Fruit fly (Drosophila melanogaster) whole organism, embryonic: ENCODE data around the gene CG8319.

Experiments
- Adf1 ChIP-seq: fragments of 200-800 bp; sonication (Bioruptor generic); IDR thresholded peaks from 2 replicates; pipeline ENCODE4 v1.3.6; 2022; ENCODE audit warnings: missing biosample characterization, missing genetic modification characterization
- Aef1 ChIP-seq: fragments of 200-800 bp; sonication (Bioruptor generic); IDR thresholded peaks from 3 replicates; pipeline ENCODE4 v1.3.6; 2022; ENCODE audit warnings: missing biosample characterization, missing genetic modification characterization
- BEAF-32 ChIP-seq: fragments of 200-800 bp; sonication (Bioruptor generic); optimal IDR thresholded peaks from 3 replicates; lab custom pipeline; 2017; ENCODE audit warnings: missing biosample characterization, missing genetic modification characterization, mild to moderate bottlenecking, moderate library complexity, missing genetic modification reagents
- Bdp1 ChIP-seq: fragments of 200-800 bp; sonication (Bioruptor generic); optimal IDR thresholded peaks from 3 replicates; lab custom pipeline; 2016; ENCODE audit warnings: missing biosample characterization, missing genetic modification characterization
- CG10267 ChIP-seq: fragments of 200-800 bp; sonication (Bioruptor generic); optimal IDR thresholded peaks from 2 replicates; lab custom pipeline; 2018; ENCODE audit warnings: missing biosample characterization, mild to moderate bottlenecking, missing genetic modification characterization, moderate library complexity
- CG11723 ChIP-seq: fragments of 200-800 bp; sonication (Bioruptor generic); optimal IDR thresholded peaks from 2 replicates; lab custom pipeline; 2017; ENCODE audit warnings: missing biosample characterization, mild to moderate bottlenecking, missing genetic modification characterization
- CG12155 ChIP-seq: fragments of 200-800 bp; sonication (Bioruptor generic); optimal IDR thresholded peaks from 3 replicates; lab custom pipeline; 2016; ENCODE audit warnings: missing biosample characterization, missing genetic modification characterization
- CG14050 ChIP-seq: fragments of 200-800 bp; sonication (Bioruptor generic); IDR thresholded peaks from 3 replicates; pipeline ENCODE4 v1.3.6; 2022; ENCODE audit warnings: missing biosample characterization, missing genetic modification characterization
- CG14860 ChIP-seq: fragments of 200-800 bp; sonication (Bioruptor generic); IDR thresholded peaks from 3 replicates; pipeline ENCODE4 v1.3.6; 2022; ENCODE audit warnings: missing biosample characterization, missing genetic modification characterization; ENCODE audit not compliant: partially characterized antibody
- CG15011 ChIP-seq: fragments of 200-800 bp; sonication (Bioruptor generic); optimal IDR thresholded peaks from 3 replicates; lab custom pipeline; 2018; ENCODE audit warnings: missing biosample characterization, mild to moderate bottlenecking, missing genetic modification characterization
- CG15073 ChIP-seq: fragments of 200-800 bp; sonication (Bioruptor generic); optimal IDR thresholded peaks from 2 replicates; lab custom pipeline; 2016; ENCODE audit warnings: missing biosample characterization, missing genetic modification characterization
- CG16813 ChIP-seq: fragments of 200-800 bp; sonication (Bioruptor generic); IDR thresholded peaks from 3 replicates; pipeline ENCODE4 v1.3.6; 2022; ENCODE audit warnings: missing biosample characterization, missing genetic modification characterization; ENCODE audit not compliant: partially characterized antibody
- CG16863 ChIP-seq: fragments of 200-800 bp; sonication (Bioruptor generic); optimal IDR thresholded peaks from 3 replicates; lab custom pipeline; 2016; ENCODE audit warnings: missing biosample characterization, missing genetic modification characterization
- CG1832 ChIP-seq: fragments of 200-800 bp; sonication (Bioruptor generic); optimal IDR thresholded peaks from 2 replicates; lab custom pipeline; 2017; ENCODE audit warnings: missing biosample characterization, mild to moderate bottlenecking, missing genetic modification characterization, inconsistent platforms
- CG2116 ChIP-seq: fragments of 200-800 bp; sonication (Bioruptor generic); optimal IDR thresholded peaks from 3 replicates; lab custom pipeline; 2018; ENCODE audit warnings: missing biosample characterization, mild to moderate bottlenecking, missing genetic modification characterization
- CG34224 ChIP-seq: fragments of 200-800 bp; sonication (Bioruptor generic); IDR thresholded peaks from 3 replicates; pipeline ENCODE4 v1.3.6; 2022; ENCODE audit warnings: missing biosample characterization, missing genetic modification characterization; ENCODE audit not compliant: partially characterized antibody
- CG34376 ChIP-seq: fragments of 200-800 bp; sonication (Bioruptor generic); optimal IDR thresholded peaks from 2 replicates; lab custom pipeline; 2018; ENCODE audit warnings: missing biosample characterization, mild to moderate bottlenecking, missing genetic modification characterization
- CG4360 ChIP-seq: fragments of 200-800 bp; sonication (Bioruptor generic); IDR thresholded peaks from 2 replicates; pipeline ENCODE4 v1.3.6; 2022; ENCODE audit warnings: missing biosample characterization, missing genetic modification characterization
- CG4820 ChIP-seq: fragments of 200-800 bp; sonication (Bioruptor generic); optimal IDR thresholded peaks from 3 replicates; lab custom pipeline; 2016; ENCODE audit warnings: missing biosample characterization, missing genetic modification characterization
- CG6254 ChIP-seq: fragments of 200-800 bp; sonication (Bioruptor generic); optimal IDR thresholded peaks from 3 replicates; lab custom pipeline; 2017; ENCODE audit warnings: mild to moderate bottlenecking, missing biosample characterization, missing genetic modification reagents, missing genetic modification characterization
- CG6854 ChIP-seq: fragments of 200-800 bp; sonication (Bioruptor generic); optimal IDR thresholded peaks from 3 replicates; lab custom pipeline; 2017; ENCODE audit warnings: missing biosample characterization, mild to moderate bottlenecking, missing genetic modification characterization
- CG7271 ChIP-seq: fragments of 200-800 bp; sonication (Bioruptor generic); optimal IDR thresholded peaks from 2 replicates; lab custom pipeline; 2018; ENCODE audit warnings: missing biosample characterization, mild to moderate bottlenecking, missing genetic modification characterization, moderate library complexity
- CG7963 ChIP-seq: fragments of 200-800 bp; sonication (Bioruptor generic); IDR thresholded peaks from 3 replicates; pipeline ENCODE4 v1.3.6; 2022; ENCODE audit warnings: missing biosample characterization, missing genetic modification characterization; ENCODE audit not compliant: partially characterized antibody
- CG9437 ChIP-seq: fragments of 200-800 bp; sonication (Bioruptor generic); optimal IDR thresholded peaks from 2 replicates; lab custom pipeline; 2018; ENCODE audit warnings: missing biosample characterization, mild to moderate bottlenecking, missing genetic modification characterization
- Doc3 ChIP-seq: fragments of 200-800 bp; sonication (Bioruptor generic); IDR thresholded peaks from 3 replicates; pipeline ENCODE4 v1.3.6; 2022; ENCODE audit warnings: missing biosample characterization, missing genetic modification characterization; ENCODE audit not compliant: partially characterized antibody
- Dref ChIP-seq: fragments of 200-800 bp; sonication (Bioruptor generic); IDR thresholded peaks from 2 replicates; pipeline ENCODE4 v1.3.6; 2022; ENCODE audit warnings: missing biosample characterization, missing genetic modification characterization
- Ets65A ChIP-seq: fragments of 200-800 bp; sonication (Bioruptor generic); peaks from one replicate; lab custom pipeline; 2016; ENCODE audit warnings: missing biosample characterization, missing genetic modification characterization
- Hey ChIP-seq: fragments of 200-800 bp; sonication (Bioruptor generic); optimal IDR thresholded peaks from 3 replicates; lab custom pipeline; 2018; ENCODE audit warnings: missing biosample characterization, mild to moderate bottlenecking, missing genetic modification characterization
- Neu2 ChIP-seq: fragments of 200-800 bp; sonication (Bioruptor generic); optimal IDR thresholded peaks from 3 replicates; lab custom pipeline; 2016; ENCODE audit warnings: missing biosample characterization, missing genetic modification characterization, borderline replicate concordance
- Six4 ChIP-seq: fragments of 200-800 bp; sonication (Bioruptor generic); optimal IDR thresholded peaks from 2 replicates; lab custom pipeline; 2016; ENCODE audit warnings: missing biosample characterization, missing genetic modification characterization
- Sox102F ChIP-seq: fragments of 200-800 bp; sonication (Bioruptor generic); optimal IDR thresholded peaks from 2 replicates; lab custom pipeline; 2018; ENCODE audit warnings: missing biosample characterization, mild to moderate bottlenecking, missing genetic modification characterization, moderate library complexity
- TFAM ChIP-seq: fragments of 200-800 bp; sonication (Bioruptor generic); optimal IDR thresholded peaks from 2 replicates; lab custom pipeline; 2017; ENCODE audit warnings: missing biosample characterization, missing genetic modification characterization, inconsistent platforms
- Trl ChIP-seq, 3 experiments: fragments of >200 bp in 2 of 3; fragments of 200-800 bp in 1 of 3; sonication (Bioruptor generic) in 1 of 3; optimal IDR thresholded peaks; 2 replicates in 1 of 3; 3 replicates in 2 of 3; lab custom pipeline; 2016 to 2017; ENCODE audit warnings: missing biosample characterization in 1 of 3, missing genetic modification characterization in 1 of 3
- caup ChIP-seq: fragments of 200-800 bp; sonication (Bioruptor generic); optimal IDR thresholded peaks from 3 replicates; lab custom pipeline; 2017; ENCODE audit warnings: missing biosample characterization, mild to moderate bottlenecking, missing genetic modification characterization, moderate library complexity; ENCODE audit not compliant: severe bottlenecking
- croc ChIP-seq: fragments of 200-800 bp; sonication (Bioruptor generic); conservative IDR thresholded peaks from 3 replicates; pipeline ENCODE4 v1.3.6; 2022; ENCODE audit warnings: missing biosample characterization, missing genetic modification characterization
- crp ChIP-seq, 2 experiments: fragments of 200-800 bp; sonication (Bioruptor generic); optimal IDR thresholded peaks; 2 replicates in 1 of 2; 3 replicates in 1 of 2; lab custom pipeline; 2017; ENCODE audit warnings: missing biosample characterization in 2 of 2, missing genetic modification characterization in 2 of 2, mild to moderate bottlenecking in 1 of 2, moderate library complexity in 1 of 2
- exex ChIP-seq: fragments of 200-800 bp; sonication (Bioruptor generic); optimal IDR thresholded peaks from 4 replicates; lab custom pipeline; 2018; ENCODE audit warnings: missing biosample characterization, mild to moderate bottlenecking, missing genetic modification characterization, moderate library complexity
- ind ChIP-seq: fragments of 200-800 bp; sonication (Bioruptor generic); optimal IDR thresholded peaks from 3 replicates; lab custom pipeline; 2016; ENCODE audit warnings: missing biosample characterization, missing genetic modification characterization
- salm ChIP-seq: fragments of 200-800 bp; sonication (Bioruptor generic); optimal IDR thresholded peaks from 2 replicates; lab custom pipeline; 2018; ENCODE audit warnings: missing biosample characterization, mild to moderate bottlenecking, missing genetic modification characterization
- sc ChIP-seq, 3 experiments: fragments of >200 bp in 2 of 3; fragments of 200-800 bp in 1 of 3; sonication (Bioruptor generic) in 1 of 3; optimal IDR thresholded peaks; 2 replicates in 2 of 3; 3 replicates in 1 of 3; lab custom pipeline; 2017; ENCODE audit warnings: mild to moderate bottlenecking in 1 of 3, missing biosample characterization in 1 of 3, missing genetic modification characterization in 1 of 3, missing genetic modification reagents in 1 of 3
- sens ChIP-seq: fragments of 200-800 bp; sonication (Bioruptor generic); peaks from one replicate; lab custom pipeline; 2016; ENCODE audit warnings: missing biosample characterization, missing genetic modification characterization
- seq ChIP-seq: fragments of 200-800 bp; sonication (Bioruptor generic); IDR thresholded peaks from 2 replicates; pipeline ENCODE4 v1.3.6; 2022; ENCODE audit warnings: missing biosample characterization, missing genetic modification characterization
- sima ChIP-seq: fragments of 200-800 bp; sonication (Bioruptor generic); optimal IDR thresholded peaks from 2 replicates; lab custom pipeline; 2016; ENCODE audit warnings: missing biosample characterization, missing genetic modification characterization
- sisA ChIP-seq: fragments of 200-800 bp; sonication (Bioruptor generic); IDR thresholded peaks from 2 replicates; pipeline ENCODE4 v1.3.6; 2022; ENCODE audit warnings: missing biosample characterization, missing genetic modification characterization
- so ChIP-seq: fragments of 200-800 bp; sonication (Bioruptor generic); IDR thresholded peaks from 3 replicates; pipeline ENCODE4 v1.3.6; 2022; ENCODE audit warnings: missing biosample characterization, missing genetic modification characterization
- sug ChIP-seq: fragments of 200-800 bp; optimal IDR thresholded peaks from 2 replicates; lab custom pipeline; 2019; ENCODE audit warnings: missing biosample characterization, mild to moderate bottlenecking, missing genetic modification characterization, moderate library complexity
- tio ChIP-seq: fragments of 200-800 bp; sonication (Bioruptor generic); optimal IDR thresholded peaks from 2 replicates; lab custom pipeline; 2017; ENCODE audit warnings: missing biosample characterization, missing genetic modification characterization, inconsistent platforms
- tup ChIP-seq: fragments of 200-800 bp; sonication (Bioruptor generic); optimal IDR thresholded peaks from 2 replicates; lab custom pipeline; 2016; ENCODE audit warnings: missing biosample characterization, mild to moderate bottlenecking, missing genetic modification characterization, moderate library complexity
- zfh1 ChIP-seq: fragments of 200-800 bp; sonication (Bioruptor generic); IDR thresholded peaks from 3 replicates; pipeline ENCODE4 v1.3.6; 2022; ENCODE audit warnings: missing biosample characterization, missing genetic modification characterization

Gene CG8319

DNA sequence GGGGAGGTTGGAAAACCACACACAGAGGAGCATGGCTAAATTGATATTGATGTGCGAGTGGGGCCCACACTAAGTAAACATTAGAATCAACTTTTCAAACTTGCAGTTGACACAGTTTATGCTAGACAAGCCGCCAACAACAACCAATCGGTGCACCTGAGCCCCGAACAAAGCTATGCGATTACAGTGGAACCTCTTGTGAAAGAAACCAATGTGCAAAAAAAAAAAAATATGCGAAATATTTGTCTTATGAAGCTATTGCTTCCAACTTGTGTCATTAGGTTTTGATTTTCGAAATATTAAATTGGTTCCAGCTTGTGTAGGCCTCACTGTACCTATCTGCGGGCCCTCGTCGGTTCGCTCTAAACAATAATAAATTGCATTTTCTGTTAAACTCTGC lies 8.8 kb upstream of the CG8319 start (continued):
- no peak for TF ChIP-seq CG7963
- peak; percentile 24 for TF ChIP-seq Neu2 (GFP tag; lab: Kevin White, UChicago)
- no peak for TF ChIP-seq CG6854 (GFP tag; lab: Kevin White, UChicago)
- TF ChIP-seq CG7271 (tag; lab: Kevin White, UChicago): no peak
- TF ChIP-seq exex (tag; lab: Kevin White, UChicago): no peak
- no peak for TF ChIP-seq sima (GFP tag; lab: Kevin White, UChicago)
- TF ChIP-seq Six4 (GFP tag; lab: Kevin White, UChicago): peak; percentile 62
- no peak for TF ChIP-seq TFAM
- TF ChIP-seq sens (GFP tag; lab: Kevin White, UChicago): peak; percentile 95
- peak; percentile 86 for TF ChIP-seq Sox102F (GFP tag; lab: Kevin White, UChicago)
- TF ChIP-seq CG1832 (GFP tag; lab: Kevin White, UChicago): no peak
- TF ChIP-seq sc (optimal IDR thresholded peaks at IDR 0.05; lab: Kevin White, UChicago): no peak
- peak; percentile 32 for TF ChIP-seq sc (GFP tag; optimal IDR thresholded peaks at IDR 0.05; lab: Kevin White, UChicago)
- TF ChIP-seq Ets65A: peak; percentile 95
- TF ChIP-seq CG15011 (GFP tag; lab: Kevin White, UChicago): no peak
- no peak for TF ChIP-seq Hey (tag; lab: Kevin White, UChicago)
- peak; percentile 31 for TF ChIP-seq salm (tag; lab: Kevin White, UChicago)
- TF ChIP-seq sisA (GFP tag; lab: Robert Waterston, UW): peak; percentile 86
- peak; percentile 75 for TF ChIP-seq croc (GFP tag; lab: Robert Waterston, UW)
- TF ChIP-seq CG14860 (GFP tag; lab: Robert Waterston, UW): no peak
- TF ChIP-seq CG14050: peak; percentile 64
- peak; percentile 81 for TF ChIP-seq CG4820 (GFP tag; lab: Kevin White, UChicago)
- TF ChIP-seq Aef1: peak; percentile 65; the same call in 2 of the 3 replicates
- peak; percentile 56 for TF ChIP-seq CG11723 (GFP tag; lab: Kevin White, UChicago)
- TF ChIP-seq CG34376 (GFP tag; lab: Kevin White, UChicago): no peak
- peak; percentile 84 for TF ChIP-seq so (GFP tag; lab: Robert Waterston, UW)
- peak; percentile 22 for TF ChIP-seq tup (GFP tag; lab: Kevin White, UChicago)
- no peak for TF ChIP-seq sug (tag; lab: Kevin White, UChicago)
- peak; percentile 43 for TF ChIP-seq CG12155
- TF ChIP-seq zfh1 (GFP tag; lab: Robert Waterston, UW): peak; percentile 93
- peak; percentile 45 for TF ChIP-seq caup (GFP tag; lab: Kevin White, UChicago)
- no peak for TF ChIP-seq Adf1 (GFP tag; lab: Robert Waterston, UW)
- peak; percentile 56; the same call in 1 of the 2 replicates for TF ChIP-seq CG4360 (GFP tag; lab: Robert Waterston, UW)
- peak; percentile 6 for TF ChIP-seq CG2116 (GFP tag; lab: Kevin White, UChicago)
- peak; percentile 81 for TF ChIP-seq ind (GFP tag; lab: Kevin White, UChicago)
- TF ChIP-seq tio (GFP tag; lab: Kevin White, UChicago): peak; percentile 42
- peak; percentile 6 for TF ChIP-seq CG15073 (GFP tag; lab: Kevin White, UChicago)
- peak; percentile 45 for TF ChIP-seq CG10267
- peak; percentile 34 for TF ChIP-seq Bdp1 (GFP tag; lab: Kevin White, UChicago)
- peak; percentile 21 for TF ChIP-seq CG9437 (GFP tag; lab: Kevin White, UChicago)
- TF ChIP-seq seq (GFP tag; lab: Robert Waterston, UW): peak; percentile 65
- no peak for TF ChIP-seq BEAF-32 (GFP tag; lab: Kevin White, UChicago)
- peak in 1 of 2 experiments; percentile 1 for TF ChIP-seq crp (GFP tag; optimal IDR thresholded peaks at IDR 0.05; lab: Kevin White, UChicago)
- TF ChIP-seq Dref (GFP tag; lab: Robert Waterston, UW): no peak
- no peak for TF ChIP-seq CG34224 (GFP tag; lab: Robert Waterston, UW)
- no peak for TF ChIP-seq Doc3 (GFP tag; lab: Robert Waterston, UW)
- no peak for TF ChIP-seq CG16813 (GFP tag; lab: Robert Waterston, UW)
- TF ChIP-seq CG6254 (GFP tag; lab: Kevin White, UChicago): peak; percentile 52
- TF ChIP-seq CG16863 (GFP tag; lab: Kevin White, UChicago): peak; percentile 68
- no peak for TF ChIP-seq Trl (optimal IDR thresholded peaks at IDR 0.05; lab: Kevin White, UChicago)
- TF ChIP-seq Trl (GFP tag; optimal IDR thresholded peaks at IDR 0.05; lab: Kevin White, UChicago): peak; percentile 66
